Fruit fly (Drosophila melanogaster) whole organism, prepupa: ENCODE data around the gene fred.

Source experiments
- Blimp-1 ChIP-seq: fragments of 200-800 bp; sonication (Bioruptor generic); optimal IDR thresholded peaks from 3 replicates; lab custom pipeline; 2017; ENCODE audit warnings: missing biosample characterization, missing genetic modification characterization, mild to moderate bottlenecking, moderate library complexity, missing genetic modification reagents
- CG11762 ChIP-seq: fragments of 200-800 bp; sonication (Bioruptor generic); optimal IDR thresholded peaks from 3 replicates; lab custom pipeline; 2016; ENCODE audit warnings: missing biosample characterization, missing genetic modification characterization; ENCODE audit not compliant: insufficient read depth
- CG1621 ChIP-seq: fragments of 200-800 bp; sonication (Bioruptor generic); optimal IDR thresholded peaks from 3 replicates; lab custom pipeline; 2018; ENCODE audit warnings: missing biosample characterization, mild to moderate bottlenecking, missing genetic modification characterization
- CG3032 ChIP-seq: fragments of 200-800 bp; optimal IDR thresholded peaks from 2 replicates; lab custom pipeline; 2019; ENCODE audit warnings: missing biosample characterization, mild to moderate bottlenecking, missing genetic modification characterization, moderate library complexity
- CG3919 ChIP-seq: fragments of 200-800 bp; sonication (Bioruptor generic); optimal IDR thresholded peaks from 3 replicates; lab custom pipeline; 2016; ENCODE audit warnings: missing biosample characterization, missing genetic modification characterization
- CG6276 ChIP-seq: fragments of 200-800 bp; sonication (Bioruptor generic); optimal IDR thresholded peaks from 2 replicates; lab custom pipeline; 2017; ENCODE audit warnings: missing biosample characterization, mild to moderate bottlenecking, missing genetic modification characterization
- CG6808 ChIP-seq: fragments of 200-800 bp; sonication (Bioruptor generic); optimal IDR thresholded peaks from 3 replicates; lab custom pipeline; 2017; ENCODE audit warnings: missing biosample characterization, missing genetic modification characterization, mild to moderate bottlenecking, moderate library complexity, missing genetic modification reagents
- CG6854 ChIP-seq: fragments of 200-800 bp; sonication (Bioruptor generic); optimal IDR thresholded peaks from 2 replicates; lab custom pipeline; 2017; ENCODE audit warnings: missing biosample characterization, mild to moderate bottlenecking, missing genetic modification characterization
- Hr39 ChIP-seq: fragments of 200-800 bp; sonication (Bioruptor generic); optimal IDR thresholded peaks from 2 replicates; lab custom pipeline; 2016; ENCODE audit warnings: missing biosample characterization, missing genetic modification characterization
- OdsH ChIP-seq: fragments of 200-800 bp; sonication (Bioruptor generic); optimal IDR thresholded peaks from 3 replicates; lab custom pipeline; 2016; ENCODE audit warnings: missing biosample characterization, missing genetic modification characterization
- fd85E ChIP-seq: fragments of 200-800 bp; sonication (Bioruptor generic); optimal IDR thresholded peaks from 3 replicates; lab custom pipeline; 2016; ENCODE audit warnings: missing biosample characterization, missing genetic modification characterization
- net ChIP-seq: fragments of 200-800 bp; sonication (Bioruptor generic); optimal IDR thresholded peaks from 3 replicates; lab custom pipeline; 2016; ENCODE audit warnings: missing biosample characterization, missing genetic modification characterization
- salr ChIP-seq, 2 experiments: fragments of 200-800 bp; sonication (Bioruptor generic); optimal IDR thresholded peaks; 3 replicates each; lab custom pipeline; 2016 to 2018; ENCODE audit warnings: missing biosample characterization in 2 of 2, missing genetic modification characterization in 2 of 2, mild to moderate bottlenecking in 1 of 2

DNA sequence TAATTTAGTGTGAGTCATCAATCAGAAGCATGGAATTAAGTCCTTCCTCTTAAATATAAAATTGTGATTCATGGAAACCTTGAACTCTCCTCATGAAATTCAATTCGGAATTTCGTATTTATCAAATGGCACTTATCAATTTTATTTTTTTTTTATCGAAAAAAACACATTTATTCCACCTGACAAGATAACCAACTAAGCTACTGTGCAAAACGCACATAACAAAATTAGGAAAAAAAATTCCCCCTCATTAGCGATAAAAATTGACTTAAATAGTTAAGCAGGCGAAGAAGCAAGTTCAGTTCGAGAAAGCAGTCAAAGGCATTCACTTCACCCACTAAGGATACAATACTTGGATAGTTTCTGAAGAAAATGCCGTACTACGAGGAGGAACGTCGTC, 14.2 kb upstream of the fred start, which contains the start of gene CG15423:
- TF ChIP-seq CG6276 (GFP tag; lab: Kevin White, UChicago): no peak
- TF ChIP-seq CG1621: no peak
- TF ChIP-seq CG3032 (tag; lab: Kevin White, UChicago): no peak
- TF ChIP-seq net (GFP tag; lab: Kevin White, UChicago): no peak
- TF ChIP-seq CG6854 (GFP tag; lab: Kevin White, UChicago): no peak
- no peak for TF ChIP-seq CG3919
- TF ChIP-seq salr (GFP tag; optimal IDR thresholded peaks at IDR 0.05; lab: Kevin White, UChicago): no peak
- no peak for TF ChIP-seq Blimp-1 (GFP tag; lab: Kevin White, UChicago)
- TF ChIP-seq CG6808 (GFP tag; lab: Kevin White, UChicago): no peak
- TF ChIP-seq Hr39 (GFP tag; lab: Kevin White, UChicago): no peak
- TF ChIP-seq OdsH: no peak
- no peak for TF ChIP-seq fd85E (GFP tag; lab: Kevin White, UChicago)
- no peak for TF ChIP-seq CG11762 (GFP tag; lab: Kevin White, UChicago)
